Fruit fly (Drosophila melanogaster): Measurements from ENCODE around the gene CG32647.

The CG32647 gene

DNA sequence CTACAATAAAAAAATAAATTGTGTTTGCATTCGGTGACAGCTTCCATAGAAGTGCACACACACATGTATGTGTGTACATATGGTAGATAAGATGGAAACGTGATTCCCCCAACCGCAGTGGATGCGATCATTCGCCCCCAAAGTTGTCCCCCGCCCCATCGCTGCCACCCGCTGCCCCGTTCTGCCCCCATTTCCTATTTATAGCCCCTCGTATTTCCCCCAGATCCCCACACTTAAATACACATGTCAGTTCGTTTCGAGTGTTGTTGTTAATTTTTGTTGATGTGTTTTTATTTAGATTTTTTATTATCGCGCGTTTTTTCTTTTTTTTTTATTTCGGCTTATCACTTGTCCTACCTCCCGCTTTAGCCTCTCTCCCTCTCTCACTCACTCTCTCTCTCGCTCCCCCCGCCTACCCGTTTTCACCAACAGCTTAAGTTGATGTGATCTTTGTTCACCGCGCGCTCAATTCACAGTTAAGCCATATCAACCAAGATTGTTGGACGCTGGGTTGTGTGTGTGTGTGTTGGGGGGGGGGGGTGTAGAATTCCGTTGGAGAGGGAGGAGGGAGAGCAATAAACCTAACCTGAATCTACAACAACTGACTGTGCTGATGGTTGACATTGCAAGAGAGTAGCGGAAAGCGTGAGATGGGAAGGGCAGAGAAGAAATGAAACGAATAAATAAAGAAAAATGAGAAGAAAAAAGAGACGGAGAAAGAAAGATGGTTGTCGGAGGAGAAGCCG, 31.0 kb downstream of the CG32647 start:
- TF ChIP-seq lola (GFP tag; optimal IDR thresholded peaks at IDR 0.05), result no peak
- TF ChIP-seq h (GFP tag; optimal IDR thresholded peaks at IDR 0.05), result no peak
- peak; percentile 68 for TF ChIP-seq Hnf4 (GFP tag; optimal IDR thresholded peaks at IDR 0.05)
- TF ChIP-seq Rel (GFP tag; optimal IDR thresholded peaks at IDR 0.05), result no peak
- peak; percentile 100 for TF ChIP-seq Rel (tag; optimal IDR thresholded peaks at IDR 0.05)
- peak in 1 of 2 experiments; percentile 15 for TF ChIP-seq foxo (GFP tag; optimal IDR thresholded peaks at IDR 0.05)
- TF ChIP-seq GATAd (GFP tag; optimal IDR thresholded peaks at IDR 0.05), result no peak
- TF ChIP-seq CG9705 (GFP tag; optimal IDR thresholded peaks at IDR 0.05), result peak; percentile 40
- TF ChIP-seq Vsx2 (GFP tag; optimal IDR thresholded peaks at IDR 0.05; ENCODE audit: partially characterized antibody), result peak; percentile 47
- no peak for TF ChIP-seq N (GFP tag; optimal IDR thresholded peaks at IDR 0.05)
- TF ChIP-seq dsf (GFP tag; optimal IDR thresholded peaks at IDR 0.05; ENCODE audit: borderline replicate concordance), result no peak
- TF ChIP-seq ey (GFP tag; optimal IDR thresholded peaks at IDR 0.05), result no peak
- no peak for TF ChIP-seq Abd-B (GFP tag; optimal IDR thresholded peaks at IDR 0.05)
- TF ChIP-seq fru (GFP tag; optimal IDR thresholded peaks at IDR 0.05), result no peak
- peak in 1 of 2 experiments; percentile 25 for TF ChIP-seq dl (GFP tag; optimal IDR thresholded peaks at IDR 0.05; ENCODE audit: insufficient read depth in 1 of 2, partially characterized antibody in 2 of 2)
- no peak for TF ChIP-seq sv (GFP tag; optimal IDR thresholded peaks at IDR 0.05)
- no peak for TF ChIP-seq Mio (GFP tag; optimal IDR thresholded peaks at IDR 0.05)
- TF ChIP-seq Jra (GFP tag; optimal IDR thresholded peaks at IDR 0.05), result no peak
- TF ChIP-seq Myc (optimal IDR thresholded peaks at IDR 0.05), result no peak
- no peak for TF ChIP-seq tai (GFP tag; optimal IDR thresholded peaks at IDR 0.05)
- peak; percentile 99 for TF ChIP-seq psq (GFP tag; optimal IDR thresholded peaks at IDR 0.05)
- TF ChIP-seq Hr83 (GFP tag; optimal IDR thresholded peaks at IDR 0.05; ENCODE audit: poor library complexity, severe bottlenecking), result peak; percentile 36
- TF ChIP-seq brk (GFP tag; optimal IDR thresholded peaks at IDR 0.05), result no peak
- no peak for TF ChIP-seq dmrt93B (GFP tag; optimal IDR thresholded peaks at IDR 0.05)
- peak; percentile 78 for TF ChIP-seq Sp1 (GFP tag; optimal IDR thresholded peaks at IDR 0.05)
- TF ChIP-seq Dif (GFP tag; optimal IDR thresholded peaks at IDR 0.05; ENCODE audit: partially characterized antibody), result peak; percentile 12
- no peak for TF ChIP-seq sage (GFP tag; optimal IDR thresholded peaks at IDR 0.05)
- TF ChIP-seq CG32264 (GFP tag; optimal IDR thresholded peaks at IDR 0.05), result no peak
- no peak for TF ChIP-seq usp (GFP tag; optimal IDR thresholded peaks at IDR 0.05)
- peak; percentile 94 for TF ChIP-seq jim (GFP tag; optimal IDR thresholded peaks at IDR 0.05)
- TF ChIP-seq br (GFP tag; optimal IDR thresholded peaks at IDR 0.05), result no peak
- no peak for TF ChIP-seq OdsH (GFP tag; optimal IDR thresholded peaks at IDR 0.05)
- no peak for TF ChIP-seq HLH106 (tag; optimal IDR thresholded peaks at IDR 0.05)
- no peak for TF ChIP-seq rgr (GFP tag; optimal IDR thresholded peaks at IDR 0.05)
- TF ChIP-seq Hr78 (GFP tag; optimal IDR thresholded peaks at IDR 0.05), result no peak
- TF ChIP-seq pan (optimal IDR thresholded peaks at IDR 0.05), result no peak
- peak; percentile 27 for TF ChIP-seq CrebA (GFP tag; optimal IDR thresholded peaks at IDR 0.05; ENCODE audit: borderline replicate concordance)
- no peak for TF ChIP-seq Dfd (GFP tag; optimal IDR thresholded peaks at IDR 0.05)
- TF ChIP-seq woc (GFP tag; optimal IDR thresholded peaks at IDR 0.05), result no peak

DNA sequence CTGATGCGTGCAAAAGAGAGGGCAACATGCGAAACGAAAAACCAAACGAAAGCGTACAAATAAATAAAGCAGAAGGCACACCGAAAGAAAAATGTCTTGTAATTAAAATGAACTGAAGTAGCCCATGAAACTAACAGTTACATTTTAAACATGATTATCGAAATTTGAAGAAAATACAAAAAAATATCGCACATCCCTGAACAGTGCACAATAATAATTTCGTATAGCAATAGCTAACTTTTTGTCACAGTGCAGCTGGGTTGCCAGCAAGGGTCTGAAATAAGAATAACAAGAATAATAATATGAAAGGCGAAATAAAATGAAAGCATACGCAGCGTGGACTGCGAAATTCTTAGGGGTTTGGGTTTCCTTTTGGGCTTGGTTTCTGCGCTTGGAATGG, 32.6 kb downstream of the CG32647 start:
- TF ChIP-seq Hnf4 (GFP tag; optimal IDR thresholded peaks at IDR 0.05) (peak; percentile 99), HLH106 (tag; optimal IDR thresholded peaks at IDR 0.05) (peak; percentile 100), foxo (GFP tag; optimal IDR thresholded peaks at IDR 0.05) (peak; percentile 99 to 100), psq (GFP tag; optimal IDR thresholded peaks at IDR 0.05) (peak; percentile 100), fru (GFP tag; optimal IDR thresholded peaks at IDR 0.05) (peak; percentile 99), usp (GFP tag; optimal IDR thresholded peaks at IDR 0.05) (no peak), CG32264 (GFP tag; optimal IDR thresholded peaks at IDR 0.05) (peak; percentile 99), GATAd (GFP tag; optimal IDR thresholded peaks at IDR 0.05) (peak; percentile 95), tai (GFP tag; optimal IDR thresholded peaks at IDR 0.05) (peak; percentile 99), Hr83 (GFP tag; optimal IDR thresholded peaks at IDR 0.05; ENCODE audit: poor library complexity, severe bottlenecking) (peak; percentile 89), lola (GFP tag; optimal IDR thresholded peaks at IDR 0.05) (no peak), Dif (GFP tag; optimal IDR thresholded peaks at IDR 0.05; ENCODE audit: partially characterized antibody) (no peak), Mio (GFP tag; optimal IDR thresholded peaks at IDR 0.05) (peak; percentile 96), jim (GFP tag; optimal IDR thresholded peaks at IDR 0.05) (peak; percentile 69), rgr (GFP tag; optimal IDR thresholded peaks at IDR 0.05) (peak; percentile 100), Abd-B (GFP tag; optimal IDR thresholded peaks at IDR 0.05) (no peak), dsf (GFP tag; optimal IDR thresholded peaks at IDR 0.05; ENCODE audit: borderline replicate concordance) (peak; percentile 97), br (GFP tag; optimal IDR thresholded peaks at IDR 0.05) (peak; percentile 100), woc (GFP tag; optimal IDR thresholded peaks at IDR 0.05) (peak; percentile 99), Rel (GFP tag; optimal IDR thresholded peaks at IDR 0.05) (peak; percentile 99), Rel (tag; optimal IDR thresholded peaks at IDR 0.05) (peak; percentile 92), Sp1 (GFP tag; optimal IDR thresholded peaks at IDR 0.05) (peak; percentile 100), OdsH (GFP tag; optimal IDR thresholded peaks at IDR 0.05) (peak; percentile 100), CrebA (GFP tag; optimal IDR thresholded peaks at IDR 0.05; ENCODE audit: borderline replicate concordance) (peak; percentile 98), sage (GFP tag; optimal IDR thresholded peaks at IDR 0.05) (peak; percentile 99), dmrt93B (GFP tag; optimal IDR thresholded peaks at IDR 0.05) (peak; percentile 99), sv (GFP tag; optimal IDR thresholded peaks at IDR 0.05) (peak; percentile 98), CG9705 (GFP tag; optimal IDR thresholded peaks at IDR 0.05) (peak; percentile 98), Dfd (GFP tag; optimal IDR thresholded peaks at IDR 0.05) (peak; percentile 71), brk (GFP tag; optimal IDR thresholded peaks at IDR 0.05) (peak; percentile 98), ey (GFP tag; optimal IDR thresholded peaks at IDR 0.05) (peak; percentile 100), Jra (GFP tag; optimal IDR thresholded peaks at IDR 0.05) (peak; percentile 99), Myc (optimal IDR thresholded peaks at IDR 0.05) (no peak), N (GFP tag; optimal IDR thresholded peaks at IDR 0.05) (no peak), pan (optimal IDR thresholded peaks at IDR 0.05) (no peak), Vsx2 (GFP tag; optimal IDR thresholded peaks at IDR 0.05; ENCODE audit: partially characterized antibody) (no peak), h (GFP tag; optimal IDR thresholded peaks at IDR 0.05) (peak; percentile 100), Hr78 (GFP tag; optimal IDR thresholded peaks at IDR 0.05) (no peak), dl (GFP tag; optimal IDR thresholded peaks at IDR 0.05; ENCODE audit: insufficient read depth in 1 of 2, partially characterized antibody in 2 of 2) (no peak)
